Fruit fly (Drosophila melanogaster): ENCODE results near the gene CG14968.
A peak's percentile ranks its signal among the peaks of the same experiment; 100 is the strongest.

The CG14968 gene

dm6 chr3L:3319992-3320732 is 17.2 kb upstream of the CG14968 start:
- no peak for TF ChIP-seq Sin3A (optimal IDR thresholded peaks at IDR 0.05)
- no peak for TF ChIP-seq Myc (optimal IDR thresholded peaks at IDR 0.05)
- no peak for TF ChIP-seq psq (optimal IDR thresholded peaks at IDR 0.05)
- no peak for TF ChIP-seq h (optimal IDR thresholded peaks at IDR 0.05)
- no peak for TF ChIP-seq ttk (optimal IDR thresholded peaks at IDR 0.05)
- TF ChIP-seq insv (optimal IDR thresholded peaks at IDR 0.05), result no peak

- no peak for TF ChIP-seq psq (optimal IDR thresholded peaks at IDR 0.05)
- peak; percentile 9 for TF ChIP-seq Sin3A (optimal IDR thresholded peaks at IDR 0.05)
- no peak for TF ChIP-seq h (optimal IDR thresholded peaks at IDR 0.05)
These were observed 16.3 kb upstream of the CG14968 start, which contains the start of the genes PIG-C, CG12016 and Dpm2 for dm6 chr3L:3319223-3319643. Gene PIG-C (minus strand): TSS chr3L:3319232. Gene CG12016 (plus strand): TSS chr3L:3319555. Gene Dpm2 (plus strand): TSS chr3L:3319555.

dm6 chr3L:3316441-3316840 is 13.5 kb upstream of the CG14968 start, which contains the start of gene Drsl5:
Gene Drsl5 (plus strand): TSS chr3L:3316781.
- TF ChIP-seq Sin3A (optimal IDR thresholded peaks at IDR 0.05) (no peak), psq (optimal IDR thresholded peaks at IDR 0.05) (no peak), ttk (optimal IDR thresholded peaks at IDR 0.05) (no peak), Myc (optimal IDR thresholded peaks at IDR 0.05) (no peak), h (optimal IDR thresholded peaks at IDR 0.05) (no peak), insv (optimal IDR thresholded peaks at IDR 0.05) (no peak)

- no peak for TF ChIP-seq ttk (optimal IDR thresholded peaks at IDR 0.05)
These were observed 12.4 kb upstream of the CG14968 start, which contains the start of gene Drsl4 for dm6 chr3L:3315288-3315687. Gene Drsl4 (plus strand): TSS chr3L:3315620.

- no peak for TF ChIP-seq ttk (optimal IDR thresholded peaks at IDR 0.05)
- no peak for TF ChIP-seq Myc (optimal IDR thresholded peaks at IDR 0.05)
- TF ChIP-seq Sin3A (optimal IDR thresholded peaks at IDR 0.05), result no peak
- no peak for TF ChIP-seq h (optimal IDR thresholded peaks at IDR 0.05)
- TF ChIP-seq insv (optimal IDR thresholded peaks at IDR 0.05), result no peak
- TF ChIP-seq psq (optimal IDR thresholded peaks at IDR 0.05), result no peak
These were observed 11.8 kb upstream of the CG14968 start, which contains the start of gene Drsl3 for dm6 chr3L:3314696-3315095. Gene Drsl3 (plus strand): TSS chr3L:3314996.

dm6 chr3L:3314049-3314448 is 11.1 kb upstream of the CG14968 start, which contains the start of gene Drsl2:
Gene Drsl2 (plus strand): TSS chr3L:3314349.
- TF ChIP-seq h (optimal IDR thresholded peaks at IDR 0.05), result no peak
- no peak for TF ChIP-seq psq (optimal IDR thresholded peaks at IDR 0.05)
- no peak for TF ChIP-seq Myc (optimal IDR thresholded peaks at IDR 0.05)
- TF ChIP-seq ttk (optimal IDR thresholded peaks at IDR 0.05), result no peak
- no peak for TF ChIP-seq insv (optimal IDR thresholded peaks at IDR 0.05)
- TF ChIP-seq Sin3A (optimal IDR thresholded peaks at IDR 0.05), result no peak

dm6 chr3L:3308676-3309613 is 6.0 kb upstream of the CG14968 start:
- TF ChIP-seq Myc (optimal IDR thresholded peaks at IDR 0.05) (no peak), Sin3A (optimal IDR thresholded peaks at IDR 0.05) (no peak), ttk (optimal IDR thresholded peaks at IDR 0.05) (no peak), psq (optimal IDR thresholded peaks at IDR 0.05) (no peak), h (optimal IDR thresholded peaks at IDR 0.05) (no peak), insv (optimal IDR thresholded peaks at IDR 0.05) (no peak)

- TF ChIP-seq h (optimal IDR thresholded peaks at IDR 0.05) (no peak), psq (optimal IDR thresholded peaks at IDR 0.05) (no peak), ttk (optimal IDR thresholded peaks at IDR 0.05) (no peak)
These were observed 4.7 kb upstream of the CG14968 start for dm6 chr3L:3307593-3307992.

- no peak for TF ChIP-seq Myc (optimal IDR thresholded peaks at IDR 0.05)
- TF ChIP-seq insv (optimal IDR thresholded peaks at IDR 0.05), result no peak
- TF ChIP-seq Sin3A (optimal IDR thresholded peaks at IDR 0.05), result no peak
- TF ChIP-seq h (optimal IDR thresholded peaks at IDR 0.05), result no peak
- no peak for TF ChIP-seq psq (optimal IDR thresholded peaks at IDR 0.05)
- no peak for TF ChIP-seq ttk (optimal IDR thresholded peaks at IDR 0.05)
These were observed 3.6 kb upstream of the CG14968 start for dm6 chr3L:3306515-3306914.

- TF ChIP-seq h (optimal IDR thresholded peaks at IDR 0.05) (no peak), insv (optimal IDR thresholded peaks at IDR 0.05) (no peak)
These were observed 2.5 kb upstream of the CG14968 start for dm6 chr3L:3305430-3305829.

dm6 chr3L:3304740-3305139 is 1.8 kb upstream of the CG14968 start:
- TF ChIP-seq Sin3A (optimal IDR thresholded peaks at IDR 0.05) (no peak), psq (optimal IDR thresholded peaks at IDR 0.05) (no peak), insv (optimal IDR thresholded peaks at IDR 0.05) (no peak), h (optimal IDR thresholded peaks at IDR 0.05) (no peak), ttk (optimal IDR thresholded peaks at IDR 0.05) (no peak), Myc (optimal IDR thresholded peaks at IDR 0.05) (no peak)

All from Kc167 (cell line).